Worm (Caenorhabditis elegans) whole organism, L4 larva: ENCODE results near the gene K08D8.7.

Experiments used
- egl-27 ChIP-seq: sonication (generic microtip); optimal IDR thresholded peaks from 3 replicates; lab custom pipeline; 2017; ENCODE audit warnings: missing biosample characterization, missing genetic modification reagents, missing genetic modification characterization
- madf-5 ChIP-seq, 2 experiments: fragments of 200-800 bp; sonication (Bioruptor generic); IDR thresholded peaks; 2 replicates each; pipeline ENCODE4 v1.3.6; 2022; ENCODE audit warnings: missing compliant biosample characterization in 2 of 2, missing genetic modification characterization in 2 of 2
- nhr-76 ChIP-seq: fragments of 150-350 bp; optimal IDR thresholded peaks from 2 replicates; lab custom pipeline; 2014; ENCODE audit warnings: missing biosample characterization, missing genetic modification characterization
- nhr-77 ChIP-seq: fragments of 150-350 bp; optimal IDR thresholded peaks from 2 replicates; lab custom pipeline; 2014; ENCODE audit warnings: missing biosample characterization, missing genetic modification characterization
- saeg-2 ChIP-seq: fragments of 200-800 bp; sonication (Bioruptor generic); IDR thresholded peaks from 2 replicates; pipeline ENCODE4 v1.3.6; 2022; ENCODE audit warnings: missing genetic modification reagents, missing genetic modification characterization, missing compliant biosample characterization
- set-16 ChIP-seq: fragments of 200-800 bp; sonication (Bioruptor generic); IDR thresholded peaks from 2 replicates; pipeline ENCODE4 v1.3.6; 2022; ENCODE audit warnings: missing genetic modification reagents, missing genetic modification characterization, missing compliant biosample characterization
- unc-130 ChIP-seq: sonication (generic microtip); optimal IDR thresholded peaks from 2 replicates; lab custom pipeline; 2016; ENCODE audit warnings: missing genetic modification reagents, missing genetic modification characterization, missing compliant biosample characterization
- unc-62 ChIP-seq, 3 experiments: fragments of 150-350 bp in 1 of 3; sonication (generic microtip); optimal IDR thresholded peaks in 2 of 3; peaks in 1 of 3; 1 replicate in 1 of 3; 2 replicates in 2 of 3; lab custom pipeline; 2014 to 2017; ENCODE audit warnings: missing biosample characterization in 3 of 3, missing genetic modification characterization in 3 of 3, missing genetic modification reagents in 3 of 3, missing genotype in 1 of 3
- zag-1 ChIP-seq: fragments of 150-350 bp; optimal IDR thresholded peaks from 2 replicates; lab custom pipeline; 2014; ENCODE audit warnings: missing biosample characterization, missing genetic modification characterization
- zip-11 ChIP-seq: fragments of 200-800 bp; sonication (Bioruptor generic); IDR thresholded peaks from 2 replicates; pipeline ENCODE4 v1.3.6; 2022; ENCODE audit warnings: missing genetic modification characterization, missing compliant biosample characterization

- no peak for TF ChIP-seq nhr-77 (tag; lab: Kevin White, UChicago)
- no peak for TF ChIP-seq zip-11
- no peak for TF ChIP-seq nhr-76 (tag; lab: Kevin White, UChicago)
- TF ChIP-seq zag-1 (tag; lab: Kevin White, UChicago), result no peak
- no peak for TF ChIP-seq unc-130 (GFP tag; lab: Kevin White, UChicago)
- no peak for TF ChIP-seq set-16 (GFP tag; lab: Robert Waterston, UW)
- no peak for TF ChIP-seq unc-62 (GFP tag; optimal IDR thresholded peaks at IDR 0.05 in 1 of 2; lab: Kevin White, UChicago)
- TF ChIP-seq unc-62 (tag; optimal IDR thresholded peaks at IDR 0.05; lab: Kevin White, UChicago), result no peak
- no peak for TF ChIP-seq saeg-2 (GFP tag; lab: Robert Waterston, UW)
- no peak for TF ChIP-seq egl-27 (tag; lab: Kevin White, UChicago)
- TF ChIP-seq madf-5 (GFP tag; IDR thresholded peaks at IDR 0.05; lab: Robert Waterston, UW), result no peak
Observed at ce11 chrIV:12869812-12870211, 26.8 kb upstream of the K08D8.7 start.
